Worm (Caenorhabditis elegans): Measurements from ENCODE around the gene F38H4.3.

F38H4.3 gene

ce11 chrIV:11857159-11857565 lies 14.9 kb downstream of the F38H4.3 start:
- TF ChIP-seq aly-1 (tag; optimal IDR thresholded peaks at IDR 0.05) (peak; percentile 67), tbx-37 (GFP tag; conservative IDR thresholded peaks at IDR 0.05) (no peak), flt-1 (GFP tag; IDR thresholded peaks at IDR 0.05) (0 out of 2 replicates have a peak, but pooled peaks have one; percentile 18), hmg-4 (GFP tag; optimal IDR thresholded peaks at IDR 0.05) (peak; percentile 60), hmbx-1 (tag; optimal IDR thresholded peaks at IDR 0.05) (no peak)

ce11 chrIV:11858142-11858541 lies 15.9 kb downstream of the F38H4.3 start, which contains the start of gene let-92:
Gene let-92, plus strand, starts transcription at chrIV:11858442.
- TF ChIP-seq flt-1 (GFP tag; IDR thresholded peaks at IDR 0.05) = no peak

- no peak for TF ChIP-seq tbx-37 (GFP tag; conservative IDR thresholded peaks at IDR 0.05)
- TF ChIP-seq pes-1 (GFP tag; IDR thresholded peaks at IDR 0.05) = no peak
- TF ChIP-seq hnd-1 (tag; optimal IDR thresholded peaks at IDR 0.05) = no peak
- no peak for TF ChIP-seq sea-1 (GFP tag; conservative IDR thresholded peaks at IDR 0.05)
Measured at ce11 chrIV:11859995-11860605, 17.9 kb downstream of the F38H4.3 start, which contains the start of gene mob-1. Gene mob-1, plus strand, starts transcription at chrIV:11860555.

ce11 chrIV:11863428-11863827 lies 21.2 kb downstream of the F38H4.3 start:
- TF ChIP-seq hmbx-1 (tag; optimal IDR thresholded peaks at IDR 0.05) = no peak
- no peak for TF ChIP-seq tra-4 (tag; optimal IDR thresholded peaks at IDR 0.05)
- TF ChIP-seq ceh-36 (tag; optimal IDR thresholded peaks at IDR 0.05) = no peak
- no peak for TF ChIP-seq F13C5.2 (tag; optimal IDR thresholded peaks at IDR 0.05)
- no peak for TF ChIP-seq ets-7 (tag; optimal IDR thresholded peaks at IDR 0.05)
- no peak for TF ChIP-seq B0310.2 (tag; optimal IDR thresholded peaks at IDR 0.05)
- TF ChIP-seq scrt-1 (GFP tag; IDR thresholded peaks at IDR 0.05) = no peak
- no peak for TF ChIP-seq ceh-13 (GFP tag; optimal IDR thresholded peaks at IDR 0.05)
- no peak for TF ChIP-seq ama-1 (optimal IDR thresholded peaks at IDR 0.05)
- no peak for TF ChIP-seq tbx-11 (GFP tag; IDR thresholded peaks at IDR 0.05)
- no peak for TF ChIP-seq aly-1 (tag; optimal IDR thresholded peaks at IDR 0.05)
- no peak for TF ChIP-seq pes-1 (GFP tag; IDR thresholded peaks at IDR 0.05)
- TF ChIP-seq flt-1 (GFP tag; IDR thresholded peaks at IDR 0.05) = no peak
- no peak for TF ChIP-seq hnd-1 (tag; optimal IDR thresholded peaks at IDR 0.05)
- no peak for TF ChIP-seq sea-1 (GFP tag; conservative IDR thresholded peaks at IDR 0.05)
- no peak for TF ChIP-seq tbx-37 (GFP tag; conservative IDR thresholded peaks at IDR 0.05)
- TF ChIP-seq hmg-4 (GFP tag; optimal IDR thresholded peaks at IDR 0.05) = no peak

ce11 chrIV:11864226-11864625 lies 22.0 kb downstream of the F38H4.3 start, which contains the start of gene trpa-1:
Gene trpa-1, plus strand, starts transcription at chrIV:11864526.
- no peak for TF ChIP-seq tbx-37 (GFP tag; conservative IDR thresholded peaks at IDR 0.05)
- no peak for TF ChIP-seq hmbx-1 (tag; optimal IDR thresholded peaks at IDR 0.05)
- TF ChIP-seq hmg-4 (GFP tag; optimal IDR thresholded peaks at IDR 0.05) = no peak
- TF ChIP-seq pes-1 (GFP tag; IDR thresholded peaks at IDR 0.05) = no peak
- TF ChIP-seq ets-7 (tag; optimal IDR thresholded peaks at IDR 0.05) = no peak
- no peak for TF ChIP-seq F13C5.2 (tag; optimal IDR thresholded peaks at IDR 0.05)
- TF ChIP-seq ama-1 (optimal IDR thresholded peaks at IDR 0.05) = no peak
- TF ChIP-seq sea-1 (GFP tag; conservative IDR thresholded peaks at IDR 0.05) = no peak
- TF ChIP-seq B0310.2 (tag; optimal IDR thresholded peaks at IDR 0.05) = no peak
- TF ChIP-seq hnd-1 (tag; optimal IDR thresholded peaks at IDR 0.05) = no peak
- no peak for TF ChIP-seq aly-1 (tag; optimal IDR thresholded peaks at IDR 0.05)
- no peak for TF ChIP-seq tra-4 (tag; optimal IDR thresholded peaks at IDR 0.05)
- TF ChIP-seq tbx-11 (GFP tag; IDR thresholded peaks at IDR 0.05) = no peak
- TF ChIP-seq flt-1 (GFP tag; IDR thresholded peaks at IDR 0.05) = no peak
- no peak for TF ChIP-seq ceh-36 (tag; optimal IDR thresholded peaks at IDR 0.05)
- TF ChIP-seq scrt-1 (GFP tag; IDR thresholded peaks at IDR 0.05) = no peak

ce11 chrIV:11867652-11868232 lies 25.5 kb downstream of the F38H4.3 start:
- TF ChIP-seq F13C5.2 (tag; optimal IDR thresholded peaks at IDR 0.05) (no peak), scrt-1 (GFP tag; IDR thresholded peaks at IDR 0.05) (no peak), sea-1 (GFP tag; conservative IDR thresholded peaks at IDR 0.05) (no peak)

- TF ChIP-seq tbx-11 (GFP tag; IDR thresholded peaks at IDR 0.05) (no peak), hmbx-1 (tag; optimal IDR thresholded peaks at IDR 0.05) (no peak), tbx-37 (GFP tag; conservative IDR thresholded peaks at IDR 0.05) (no peak), F13C5.2 (tag; optimal IDR thresholded peaks at IDR 0.05) (no peak), B0310.2 (tag; optimal IDR thresholded peaks at IDR 0.05) (no peak), pes-1 (GFP tag; IDR thresholded peaks at IDR 0.05) (no peak), sea-1 (GFP tag; conservative IDR thresholded peaks at IDR 0.05) (no peak), flt-1 (GFP tag; IDR thresholded peaks at IDR 0.05) (no peak), ama-1 (optimal IDR thresholded peaks at IDR 0.05) (no peak), scrt-1 (GFP tag; IDR thresholded peaks at IDR 0.05) (no peak), hnd-1 (tag; optimal IDR thresholded peaks at IDR 0.05) (no peak), hmg-4 (GFP tag; optimal IDR thresholded peaks at IDR 0.05) (no peak), aly-1 (tag; optimal IDR thresholded peaks at IDR 0.05) (no peak), tra-4 (tag; optimal IDR thresholded peaks at IDR 0.05) (no peak), ets-7 (tag; optimal IDR thresholded peaks at IDR 0.05) (no peak)
Measured at ce11 chrIV:11868452-11868851, 26.2 kb downstream of the F38H4.3 start.

ce11 chrIV:11871083-11871482 lies 28.9 kb downstream of the F38H4.3 start:
- TF ChIP-seq hnd-1 (tag; optimal IDR thresholded peaks at IDR 0.05) = no peak
- no peak for TF ChIP-seq tra-4 (tag; optimal IDR thresholded peaks at IDR 0.05)
- no peak for TF ChIP-seq tbx-37 (GFP tag; conservative IDR thresholded peaks at IDR 0.05)
- TF ChIP-seq aly-1 (tag; optimal IDR thresholded peaks at IDR 0.05) = peak; percentile 32
- no peak for TF ChIP-seq ceh-13 (GFP tag; optimal IDR thresholded peaks at IDR 0.05)
- TF ChIP-seq ceh-36 (tag; optimal IDR thresholded peaks at IDR 0.05) = no peak
- 0 out of 2 replicates have a peak, but pooled peaks have one; percentile 41 for TF ChIP-seq scrt-1 (GFP tag; IDR thresholded peaks at IDR 0.05)
- TF ChIP-seq pes-1 (GFP tag; IDR thresholded peaks at IDR 0.05) = no peak
- no peak for TF ChIP-seq sea-1 (GFP tag; conservative IDR thresholded peaks at IDR 0.05)
- no peak for TF ChIP-seq hmbx-1 (tag; optimal IDR thresholded peaks at IDR 0.05)
- TF ChIP-seq tbx-11 (GFP tag; IDR thresholded peaks at IDR 0.05) = no peak
- TF ChIP-seq ama-1 (optimal IDR thresholded peaks at IDR 0.05) = no peak
- no peak for TF ChIP-seq F13C5.2 (tag; optimal IDR thresholded peaks at IDR 0.05)
- no peak for TF ChIP-seq B0310.2 (tag; optimal IDR thresholded peaks at IDR 0.05)

Data from whole organism, early embryonic.